Worm (Caenorhabditis elegans): ENCODE data around the gene C03B1.1.

Gene C03B1.1

ce11 chrX:6420681-6421080 is 46.1 kb downstream of the C03B1.1 start, which contains the start of gene K10C2.12:
TSS of gene K10C2.12 (minus strand) at chrX:6420781.
- TF ChIP-seq nhr-77 (tag; optimal IDR thresholded peaks at IDR 0.05) = no peak
- no peak for TF ChIP-seq dmd-4 (tag; optimal IDR thresholded peaks at IDR 0.05)
- no peak for TF ChIP-seq Y55F3AM.14 (GFP tag; optimal IDR thresholded peaks at IDR 0.05)
- TF ChIP-seq fos-1 (tag; optimal IDR thresholded peaks at IDR 0.05) = no peak
- TF ChIP-seq snpc-4 (tag; optimal IDR thresholded peaks at IDR 0.05) = no peak
- no peak for TF ChIP-seq nhr-23 (tag; optimal IDR thresholded peaks at IDR 0.05)
- TF ChIP-seq lin-11 (tag; optimal IDR thresholded peaks at IDR 0.05) = no peak
- TF ChIP-seq nhr-10 (tag; optimal IDR thresholded peaks at IDR 0.05) = no peak
- TF ChIP-seq lin-39 (tag; optimal IDR thresholded peaks at IDR 0.05) = no peak
- no peak for TF ChIP-seq mdl-1 (tag; optimal IDR thresholded peaks at IDR 0.05)
- no peak for TF ChIP-seq nhr-11 (tag; optimal IDR thresholded peaks at IDR 0.05)
- TF ChIP-seq ceh-16 (tag; optimal IDR thresholded peaks at IDR 0.05) = no peak
